Worm (Caenorhabditis elegans): Measurements from ENCODE around the gene xbx-6.

DNA sequence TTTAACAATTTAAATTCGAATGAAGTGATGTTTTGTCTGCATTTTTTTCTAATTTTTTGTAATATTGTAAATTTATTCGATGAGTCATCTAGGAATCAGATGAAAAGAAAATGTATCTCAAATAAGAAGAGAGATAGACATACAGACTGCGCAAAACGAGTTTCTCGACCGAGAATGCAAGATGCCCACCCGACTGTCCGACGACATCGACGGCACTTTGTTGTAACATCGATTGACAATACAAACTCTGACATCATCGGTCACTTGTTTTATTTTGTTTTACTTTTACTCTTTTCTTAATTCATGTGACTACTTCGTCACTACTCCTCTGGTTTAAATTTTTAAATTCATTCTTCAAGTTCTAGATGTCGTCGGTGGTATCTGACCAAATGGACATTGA lies 38.0 kb downstream of the xbx-6 start, which contains the start of gene sta-2:
- TF ChIP-seq elt-1 (tag; optimal IDR thresholded peaks at IDR 0.05) (no peak), lin-39 (tag; optimal IDR thresholded peaks at IDR 0.05) (no peak), fos-1 (tag; optimal IDR thresholded peaks at IDR 0.05) (no peak), zag-1 (tag; optimal IDR thresholded peaks at IDR 0.05) (no peak), pha-4 (tag; optimal IDR thresholded peaks at IDR 0.05) (no peak), nhr-28 (tag; optimal IDR thresholded peaks at IDR 0.05) (no peak), nhr-237 (tag; optimal IDR thresholded peaks at IDR 0.05) (no peak), fkh-10 (GFP tag; optimal IDR thresholded peaks at IDR 0.05) (no peak), lsy-12 (tag; optimal IDR thresholded peaks at IDR 0.05) (no peak)
